Fruit fly (Drosophila melanogaster): Measurements from ENCODE around the gene dysf.

dm6 chr3R:26042131-26042885, 56.2 kb downstream of the dysf start:
- TF ChIP-seq CTCF (optimal IDR thresholded peaks at IDR 0.05), result no peak
- TF ChIP-seq CG8478 (optimal IDR thresholded peaks at IDR 0.05), result no peak

Data from S2 (cell line).